Fruit fly (Drosophila melanogaster) whole organism, prepupa: ENCODE results near the gene E5.

Experiments
- Blimp-1 ChIP-seq: fragments of 200-800 bp; sonication (Bioruptor generic); optimal IDR thresholded peaks from 3 replicates; lab custom pipeline; 2017; ENCODE audit warnings: missing biosample characterization, missing genetic modification characterization, mild to moderate bottlenecking, moderate library complexity, missing genetic modification reagents
- CG10631 ChIP-seq: fragments of 200-800 bp; sonication (Bioruptor generic); optimal IDR thresholded peaks from 2 replicates; lab custom pipeline; 2016; ENCODE audit warnings: missing biosample characterization, missing genetic modification characterization
- CG10669 ChIP-seq: fragments of 200-800 bp; sonication (Bioruptor generic); optimal IDR thresholded peaks from 3 replicates; lab custom pipeline; 2018; ENCODE audit warnings: missing biosample characterization, mild to moderate bottlenecking, missing genetic modification characterization, moderate library complexity
- CG1621 ChIP-seq: fragments of 200-800 bp; sonication (Bioruptor generic); optimal IDR thresholded peaks from 3 replicates; lab custom pipeline; 2018; ENCODE audit warnings: missing biosample characterization, mild to moderate bottlenecking, missing genetic modification characterization
- CG16779 ChIP-seq: fragments of 200-800 bp; sonication (Bioruptor generic); optimal IDR thresholded peaks from 3 replicates; lab custom pipeline; 2017; ENCODE audit warnings: missing biosample characterization, mild to moderate bottlenecking, missing genetic modification characterization
- CG31627 ChIP-seq: fragments of 200-800 bp; sonication (Bioruptor generic); optimal IDR thresholded peaks from 3 replicates; lab custom pipeline; 2016; ENCODE audit warnings: missing biosample characterization, missing genetic modification characterization
- CG3919 ChIP-seq: fragments of 200-800 bp; sonication (Bioruptor generic); optimal IDR thresholded peaks from 3 replicates; lab custom pipeline; 2016; ENCODE audit warnings: missing biosample characterization, missing genetic modification characterization
- CG6163 ChIP-seq: fragments of 200-800 bp; sonication (Bioruptor generic); IDR thresholded peaks from 3 replicates; pipeline ENCODE4 v1.3.6; 2022; ENCODE audit warnings: missing biosample characterization, missing genetic modification characterization
- CG6276 ChIP-seq: fragments of 200-800 bp; sonication (Bioruptor generic); optimal IDR thresholded peaks from 2 replicates; lab custom pipeline; 2017; ENCODE audit warnings: missing biosample characterization, mild to moderate bottlenecking, missing genetic modification characterization
- CG6792 ChIP-seq: fragments of 200-800 bp; sonication (Bioruptor generic); optimal IDR thresholded peaks from 3 replicates; lab custom pipeline; 2016; ENCODE audit warnings: missing biosample characterization, missing genetic modification characterization
- CG6854 ChIP-seq: fragments of 200-800 bp; sonication (Bioruptor generic); optimal IDR thresholded peaks from 2 replicates; lab custom pipeline; 2017; ENCODE audit warnings: missing biosample characterization, mild to moderate bottlenecking, missing genetic modification characterization
- CG7368 ChIP-seq: fragments of 200-800 bp; sonication (Bioruptor generic); optimal IDR thresholded peaks from 3 replicates; lab custom pipeline; 2016; ENCODE audit warnings: missing biosample characterization, missing genetic modification characterization
- CG8632 ChIP-seq: fragments of 200-800 bp; sonication (Bioruptor generic); optimal IDR thresholded peaks from 3 replicates; lab custom pipeline; 2016; ENCODE audit warnings: missing biosample characterization, missing genetic modification characterization
- Eip75B ChIP-seq: fragments of 200-800 bp; sonication (Bioruptor generic); optimal IDR thresholded peaks from 3 replicates; lab custom pipeline; 2016; ENCODE audit warnings: missing biosample characterization, missing genetic modification characterization
- Eip78C ChIP-seq: fragments of 200-800 bp; sonication (Bioruptor generic); peaks from one replicate; lab custom pipeline; 2016; ENCODE audit warnings: missing biosample characterization, missing genetic modification characterization
- Eip93F ChIP-seq: fragments of 200-800 bp; sonication (Bioruptor generic); optimal IDR thresholded peaks from 2 replicates; lab custom pipeline; 2016; ENCODE audit warnings: missing biosample characterization, mild to moderate bottlenecking, missing genetic modification characterization
- Ets96B ChIP-seq: fragments of 200-800 bp; optimal IDR thresholded peaks from 2 replicates; lab custom pipeline; 2019; ENCODE audit warnings: missing biosample characterization, mild to moderate bottlenecking, missing genetic modification characterization, moderate library complexity
- Gug ChIP-seq: fragments of 200-800 bp; sonication (Bioruptor generic); IDR thresholded peaks from 2 replicates; pipeline ENCODE4 v1.3.6; 2022; ENCODE audit warnings: missing biosample characterization, missing genetic modification characterization
- Hr39 ChIP-seq: fragments of 200-800 bp; sonication (Bioruptor generic); optimal IDR thresholded peaks from 2 replicates; lab custom pipeline; 2016; ENCODE audit warnings: missing biosample characterization, missing genetic modification characterization
- Hr4 ChIP-seq: fragments of 200-800 bp; sonication (Bioruptor generic); optimal IDR thresholded peaks from 3 replicates; lab custom pipeline; 2016; ENCODE audit warnings: missing biosample characterization, missing genetic modification characterization
- OdsH ChIP-seq: fragments of 200-800 bp; sonication (Bioruptor generic); optimal IDR thresholded peaks from 3 replicates; lab custom pipeline; 2016; ENCODE audit warnings: missing biosample characterization, missing genetic modification characterization
- Smox ChIP-seq: fragments of 200-800 bp; sonication (Bioruptor generic); optimal IDR thresholded peaks from 3 replicates; lab custom pipeline; 2016; ENCODE audit warnings: missing biosample characterization, missing genetic modification characterization
- Sox102F ChIP-seq: fragments of 200-800 bp; sonication (Bioruptor generic); optimal IDR thresholded peaks from 2 replicates; lab custom pipeline; 2016; ENCODE audit warnings: missing biosample characterization, mild to moderate bottlenecking, missing genetic modification characterization
- Sox14 ChIP-seq: fragments of 200-800 bp; sonication (Bioruptor generic); optimal IDR thresholded peaks from 3 replicates; lab custom pipeline; 2016; ENCODE audit warnings: missing biosample characterization, missing genetic modification characterization
- Sox15 ChIP-seq: fragments of 200-800 bp; sonication (Bioruptor generic); optimal IDR thresholded peaks from 3 replicates; lab custom pipeline; 2016; ENCODE audit warnings: missing biosample characterization, missing genetic modification characterization
- acj6 ChIP-seq: fragments of 200-800 bp; sonication (Bioruptor generic); optimal IDR thresholded peaks from 3 replicates; lab custom pipeline; 2016; ENCODE audit warnings: missing biosample characterization, missing genetic modification characterization
- cyc ChIP-seq: fragments of 200-800 bp; sonication (Bioruptor generic); optimal IDR thresholded peaks from 3 replicates; lab custom pipeline; 2016; ENCODE audit warnings: missing biosample characterization, missing genetic modification characterization
- dac ChIP-seq: fragments of 200-800 bp; sonication (Bioruptor generic); optimal IDR thresholded peaks from 2 replicates; lab custom pipeline; 2017; ENCODE audit warnings: missing biosample characterization, mild to moderate bottlenecking, missing genetic modification characterization
- dsx ChIP-seq: fragments of 200-800 bp; optimal IDR thresholded peaks from 3 replicates; lab custom pipeline; 2019; ENCODE audit warnings: missing biosample characterization, mild to moderate bottlenecking, missing genetic modification characterization, moderate library complexity; ENCODE audit not compliant: poor library complexity, severe bottlenecking
- esn ChIP-seq: fragments of 200-800 bp; sonication (Bioruptor generic); optimal IDR thresholded peaks from 2 replicates; lab custom pipeline; 2016; ENCODE audit warnings: missing biosample characterization, mild to moderate bottlenecking, missing genetic modification characterization, moderate library complexity
- fd59A ChIP-seq: fragments of 200-800 bp; sonication (Bioruptor generic); optimal IDR thresholded peaks from 2 replicates; lab custom pipeline; 2017; ENCODE audit warnings: missing biosample characterization, mild to moderate bottlenecking, missing genetic modification characterization, missing genetic modification reagents
- fd85E ChIP-seq: fragments of 200-800 bp; sonication (Bioruptor generic); optimal IDR thresholded peaks from 3 replicates; lab custom pipeline; 2016; ENCODE audit warnings: missing biosample characterization, missing genetic modification characterization
- fkh ChIP-seq: fragments of 200-800 bp; sonication (Bioruptor generic); optimal IDR thresholded peaks from 3 replicates; lab custom pipeline; 2017; ENCODE audit warnings: missing biosample characterization, mild to moderate bottlenecking, missing genetic modification characterization, moderate library complexity
- lz ChIP-seq: fragments of 200-800 bp; sonication (Bioruptor generic); optimal IDR thresholded peaks from 3 replicates; lab custom pipeline; 2016; ENCODE audit warnings: missing biosample characterization, missing genetic modification characterization
- net ChIP-seq: fragments of 200-800 bp; sonication (Bioruptor generic); optimal IDR thresholded peaks from 3 replicates; lab custom pipeline; 2016; ENCODE audit warnings: missing biosample characterization, missing genetic modification characterization
- pdm3 ChIP-seq: fragments of 200-800 bp; sonication (Bioruptor generic); optimal IDR thresholded peaks from 3 replicates; lab custom pipeline; 2016; ENCODE audit warnings: missing biosample characterization, missing genetic modification characterization
- spab ChIP-seq: fragments of 200-800 bp; sonication (Bioruptor generic); optimal IDR thresholded peaks from 2 replicates; lab custom pipeline; 2017; ENCODE audit warnings: missing biosample characterization, mild to moderate bottlenecking, missing genetic modification characterization, missing genetic modification reagents
- svp ChIP-seq: fragments of 200-800 bp; sonication (Bioruptor generic); peaks from one replicate; lab custom pipeline; 2016; ENCODE audit warnings: missing biosample characterization, missing genetic modification characterization
- topi ChIP-seq: fragments of 200-800 bp; sonication (Bioruptor generic); optimal IDR thresholded peaks from 3 replicates; lab custom pipeline; 2016; ENCODE audit warnings: missing biosample characterization, missing genetic modification characterization

E5 gene

dm6 chr3R:13840956-13841355, 33.8 kb downstream of the E5 start (continued):
- peak; percentile 28 for TF ChIP-seq Sox15 (GFP tag; lab: Kevin White, UChicago)
- TF ChIP-seq Blimp-1 (GFP tag; lab: Kevin White, UChicago) = no peak
- TF ChIP-seq CG10669 (GFP tag; lab: Kevin White, UChicago) = peak; percentile 46
- peak; percentile 64 for TF ChIP-seq acj6
- TF ChIP-seq CG1621 (tag; lab: Kevin White, UChicago) = peak; percentile 48
- TF ChIP-seq Hr4 (GFP tag; lab: Kevin White, UChicago) = peak; percentile 42
- peak; percentile 65 for TF ChIP-seq Eip75B (GFP tag; lab: Kevin White, UChicago)
- peak; percentile 52 for TF ChIP-seq OdsH (GFP tag; lab: Kevin White, UChicago)
- peak; percentile 30 for TF ChIP-seq CG7368
- peak; percentile 22 for TF ChIP-seq Hr39 (GFP tag; lab: Kevin White, UChicago)
- no peak for TF ChIP-seq fkh
- TF ChIP-seq dsx (GFP tag; lab: Kevin White, UChicago) = peak; percentile 78
- TF ChIP-seq Sox14 = peak; percentile 48
- TF ChIP-seq net = peak; percentile 54
- peak; percentile 52 for TF ChIP-seq topi
- TF ChIP-seq Smox (GFP tag; lab: Kevin White, UChicago) = peak; percentile 48
- peak; percentile 76 for TF ChIP-seq Ets96B (tag; lab: Kevin White, UChicago)
- peak; percentile 64 for TF ChIP-seq pdm3
- TF ChIP-seq lz (GFP tag; lab: Kevin White, UChicago) = peak; percentile 43
- no peak for TF ChIP-seq dac (GFP tag; lab: Kevin White, UChicago)
- TF ChIP-seq, all 60 proteins: peak for 47

DNA sequence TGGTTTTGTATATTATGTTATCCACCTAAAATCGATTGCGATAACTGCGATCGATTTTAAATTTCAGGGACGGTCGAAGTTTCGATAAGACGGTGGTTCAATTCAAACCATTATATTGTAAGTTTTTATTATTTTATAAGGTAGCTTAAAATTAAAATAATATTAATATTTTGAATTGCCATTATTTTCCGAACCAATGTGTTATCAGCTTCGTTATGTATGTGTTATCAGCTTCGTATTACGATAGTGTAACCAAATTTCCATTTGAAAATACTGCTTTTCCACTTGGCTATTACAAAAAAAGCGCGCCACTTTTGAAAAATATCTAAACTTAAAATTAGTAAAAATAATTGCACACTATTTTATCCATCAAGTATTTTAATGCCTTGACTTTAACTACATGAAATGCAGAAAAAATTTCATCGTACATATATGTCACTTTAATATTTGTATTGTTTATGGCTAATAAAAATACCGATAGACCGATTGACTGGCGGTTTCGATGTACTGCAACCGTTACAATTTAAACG, 34.8 kb downstream of the E5 start, which contains the start of gene CG31495:
Gene CG31495, minus strand, starts transcription at position 52 of the 530 bp plus-strand sequence.
- TF ChIP-seq Smox (GFP tag; lab: Kevin White, UChicago) = peak; percentile 38
- peak; percentile 2 for TF ChIP-seq CG3919
- no peak for TF ChIP-seq fd85E (GFP tag; lab: Kevin White, UChicago)
- TF ChIP-seq svp = peak; percentile 47
- TF ChIP-seq dsx (GFP tag; lab: Kevin White, UChicago) = peak; percentile 9
- no peak for TF ChIP-seq CG16779
- TF ChIP-seq Hr4 (GFP tag; lab: Kevin White, UChicago) = peak; percentile 21
- TF ChIP-seq CG6163 = no peak
- no peak for TF ChIP-seq CG8632 (GFP tag; lab: Kevin White, UChicago)
- no peak for TF ChIP-seq dac (GFP tag; lab: Kevin White, UChicago)
- TF ChIP-seq lz (GFP tag; lab: Kevin White, UChicago) = peak; percentile 9
- peak; percentile 16 for TF ChIP-seq Sox102F (GFP tag; lab: Kevin White, UChicago)
- TF ChIP-seq Eip78C (GFP tag; lab: Kevin White, UChicago) = peak; percentile 39
- no peak for TF ChIP-seq CG6792 (GFP tag; lab: Kevin White, UChicago)
- TF ChIP-seq Eip93F = no peak
- TF ChIP-seq CG10631 (GFP tag; lab: Kevin White, UChicago) = peak; percentile 7
- peak; percentile 11 for TF ChIP-seq cyc (GFP tag; lab: Kevin White, UChicago)
- TF ChIP-seq fd59A = no peak
- TF ChIP-seq acj6 = peak; percentile 26
- peak; percentile 43 for TF ChIP-seq CG31627 (GFP tag; lab: Kevin White, UChicago)
- no peak for TF ChIP-seq CG6854 (GFP tag; lab: Kevin White, UChicago)
- peak; percentile 19 for TF ChIP-seq Sox14
- peak; percentile 36 for TF ChIP-seq Hr39 (GFP tag; lab: Kevin White, UChicago)
- peak; percentile 38 for TF ChIP-seq CG6276 (GFP tag; lab: Kevin White, UChicago)
- no peak for TF ChIP-seq Blimp-1 (GFP tag; lab: Kevin White, UChicago)
- TF ChIP-seq pdm3 = peak; percentile 30

dm6 chr3R:13837807-13838206, 36.9 kb downstream of the E5 start, which contains the start of gene Nsf2:
Gene Nsf2, minus strand, starts transcription at chr3R:13837991.
- no peak for TF ChIP-seq Ets96B (tag; lab: Kevin White, UChicago)
- TF ChIP-seq CG1621 (tag; lab: Kevin White, UChicago) = peak; percentile 19
- TF ChIP-seq Gug (GFP tag; lab: Robert Waterston, UW) = 0 out of 2 replicates have a peak, but pooled peaks have one; percentile 11
- no peak for TF ChIP-seq Smox (GFP tag; lab: Kevin White, UChicago)
- peak; percentile 51 for TF ChIP-seq Sox14
- TF ChIP-seq Blimp-1 (GFP tag; lab: Kevin White, UChicago) = peak; percentile 55
- TF ChIP-seq fkh = peak; percentile 78
- TF ChIP-seq esn (GFP tag; lab: Kevin White, UChicago) = peak; percentile 27
- no peak for TF ChIP-seq Eip75B (GFP tag; lab: Kevin White, UChicago)
- no peak for TF ChIP-seq CG7368
- TF ChIP-seq CG10631 (GFP tag; lab: Kevin White, UChicago) = no peak
- no peak for TF ChIP-seq CG6276 (GFP tag; lab: Kevin White, UChicago)
- no peak for TF ChIP-seq spab (GFP tag; lab: Kevin White, UChicago)
